Fruit fly (Drosophila melanogaster): ENCODE data around the gene Ndc1.
A peak's percentile ranks its signal among the peaks of the same experiment; 100 is the strongest.

Gene Ndc1

dm6 chr3R:23939921-23940839 is 16.0 kb downstream of the Ndc1 start (continued):
- peak; percentile 83 for TF ChIP-seq CG12236 (GFP tag; optimal IDR thresholded peaks at IDR 0.05)
- peak; percentile 85 for TF ChIP-seq PHDP (tag; optimal IDR thresholded peaks at IDR 0.05)
- TF ChIP-seq dysf (GFP tag; IDR thresholded peaks at IDR 0.05): peak; percentile 41; the same call in 1 of the 3 replicates
- TF ChIP-seq CG15011 (GFP tag; optimal IDR thresholded peaks at IDR 0.05): peak; percentile 84
- TF ChIP-seq CG42726 (GFP tag; IDR thresholded peaks at IDR 0.05; ENCODE audit: partially characterized antibody): no peak
- TF ChIP-seq CG16779 (GFP tag; IDR thresholded peaks at IDR 0.05): 0 out of 2 replicates have a peak, but pooled peaks have one; percentile 18
- TF ChIP-seq CG31224 (GFP tag; IDR thresholded peaks at IDR 0.05): no peak
- no peak for TF ChIP-seq Rx (GFP tag; IDR thresholded peaks at IDR 0.05)
- no peak for TF ChIP-seq ro (GFP tag; IDR thresholded peaks at IDR 0.05)
- TF ChIP-seq CG4424 (GFP tag; optimal IDR thresholded peaks at IDR 0.05): peak; percentile 74
- TF ChIP-seq nmo (GFP tag; optimal IDR thresholded peaks at IDR 0.05): peak; percentile 50
- TF ChIP-seq B-H2 (GFP tag; optimal IDR thresholded peaks at IDR 0.05): peak; percentile 31
- TF ChIP-seq CG10654 (GFP tag; optimal IDR thresholded peaks at IDR 0.05): peak; percentile 76
- TF ChIP-seq CG6813 (GFP tag; optimal IDR thresholded peaks at IDR 0.05): peak; percentile 95
- TF ChIP-seq CG8281 (tag; optimal IDR thresholded peaks at IDR 0.05): peak; percentile 76
- peak; percentile 63; the same call in 2 of the 3 replicates for TF ChIP-seq B-H1 (GFP tag; IDR thresholded peaks at IDR 0.05)
- TF ChIP-seq Sox100B (GFP tag; optimal IDR thresholded peaks at IDR 0.05): peak; percentile 90
- peak in 1 of 2 experiments; percentile 22 for TF ChIP-seq tll (GFP tag; optimal IDR thresholded peaks at IDR 0.05)
- no peak for TF ChIP-seq Sin3A (optimal IDR thresholded peaks at IDR 0.05)
- peak; percentile 70; the same call in 1 of the 2 replicates for TF ChIP-seq bowl (GFP tag; IDR thresholded peaks at IDR 0.05)
- TF ChIP-seq CG17568 (GFP tag; optimal IDR thresholded peaks at IDR 0.05): peak; percentile 94
- no peak for TF ChIP-seq CG16813 (GFP tag; IDR thresholded peaks at IDR 0.05; ENCODE audit: partially characterized antibody)
- peak; percentile 77 for TF ChIP-seq CG12942 (GFP tag; optimal IDR thresholded peaks at IDR 0.05)
- TF ChIP-seq ftz-f1 (GFP tag; optimal IDR thresholded peaks at IDR 0.05): peak; percentile 70
- TF ChIP-seq CG10543 (GFP tag; optimal IDR thresholded peaks at IDR 0.05): peak; percentile 90
- TF ChIP-seq CG15073 (GFP tag; optimal IDR thresholded peaks at IDR 0.05): peak; percentile 37
- TF ChIP-seq Max (GFP tag; optimal IDR thresholded peaks at IDR 0.05): peak; percentile 84
- peak; percentile 63 for TF ChIP-seq CG10267 (tag; optimal IDR thresholded peaks at IDR 0.05)
- TF ChIP-seq CG10209 (GFP tag; optimal IDR thresholded peaks at IDR 0.05): peak; percentile 91
- peak; percentile 84 for TF ChIP-seq CG7987 (GFP tag; optimal IDR thresholded peaks at IDR 0.05)
- peak; percentile 29; the same call in 1 of the 2 replicates for TF ChIP-seq ap (GFP tag; IDR thresholded peaks at IDR 0.05)
- no peak for TF ChIP-seq Hr39 (optimal IDR thresholded peaks at IDR 0.05)
- TF ChIP-seq CG17186 (GFP tag; optimal IDR thresholded peaks at IDR 0.05): peak; percentile 39
- TF ChIP-seq CG15696 (tag; optimal IDR thresholded peaks at IDR 0.05): peak; percentile 93
- peak; percentile 86 for TF ChIP-seq CG9727 (GFP tag; optimal IDR thresholded peaks at IDR 0.05)
- peak in 1 of 2 experiments; percentile 2 for TF ChIP-seq crp (GFP tag; optimal IDR thresholded peaks at IDR 0.05)
- peak; percentile 88 for TF ChIP-seq CG2678 (tag; optimal IDR thresholded peaks at IDR 0.05)
- peak; percentile 73 for TF ChIP-seq ewg (GFP tag; optimal IDR thresholded peaks at IDR 0.05)
- peak; percentile 47; the same call in 1 of the 2 replicates for TF ChIP-seq CG32772 (GFP tag; IDR thresholded peaks at IDR 0.05)
- no peak for TF ChIP-seq Ada2b (GFP tag; IDR thresholded peaks at IDR 0.05)
- peak; percentile 89 for TF ChIP-seq ci (GFP tag; IDR thresholded peaks at IDR 0.05)
- TF ChIP-seq Bdp1 (GFP tag; optimal IDR thresholded peaks at IDR 0.05): peak; percentile 72
- TF ChIP-seq CG2120 (GFP tag; optimal IDR thresholded peaks at IDR 0.05): peak; percentile 54
- peak; percentile 71 for TF ChIP-seq rib (GFP tag; IDR thresholded peaks at IDR 0.05)
- peak; percentile 76 for TF ChIP-seq CG12104 (GFP tag; optimal IDR thresholded peaks at IDR 0.05)
- no peak for TF ChIP-seq CG9609 (GFP tag; optimal IDR thresholded peaks at IDR 0.05)
- TF ChIP-seq Adf1 (GFP tag; IDR thresholded peaks at IDR 0.05): no peak; the same call in 1 of the 2 replicates
- TF ChIP-seq CG10274 (GFP tag; optimal IDR thresholded peaks at IDR 0.05): peak; percentile 63
